Fruit fly (Drosophila melanogaster): Measurements from ENCODE around the gene CG1571.

CG1571 gene

DNA sequence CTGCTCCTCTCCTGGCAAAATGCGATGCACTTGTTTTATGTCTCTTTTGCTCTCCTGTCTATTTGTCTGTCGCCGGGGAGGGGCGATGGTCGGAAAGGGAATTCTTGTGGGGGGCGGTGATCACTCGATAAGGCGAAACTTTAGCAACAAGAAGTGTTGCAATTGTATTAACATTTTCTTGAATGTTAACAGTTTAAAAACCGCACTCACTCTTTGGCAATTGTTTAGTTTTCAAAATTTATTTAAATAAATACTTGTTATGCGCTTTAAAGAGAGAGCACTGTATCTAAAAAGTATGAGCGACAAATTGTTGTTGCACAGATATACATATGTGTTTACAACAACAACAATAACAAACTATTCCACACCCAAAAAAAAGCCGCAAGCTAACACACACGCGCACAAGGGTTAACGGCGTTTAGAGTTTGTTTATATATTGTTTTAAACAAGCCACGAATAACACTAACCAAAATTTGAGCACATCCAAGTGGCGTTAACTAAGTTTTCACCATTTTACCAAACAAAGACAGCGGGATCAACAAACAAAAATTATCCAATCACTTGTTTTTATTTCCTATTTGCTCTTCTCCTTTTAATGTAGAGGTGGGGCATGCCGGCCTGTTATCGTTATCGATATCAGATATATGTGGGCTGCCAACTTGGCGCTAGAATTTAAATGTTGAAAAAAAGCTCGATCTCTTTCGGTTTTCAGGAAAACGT lies 26.0 kb downstream of the CG1571 start, which contains the start of gene CG2258 (continued):
- TF ChIP-seq CG17912 (GFP tag; optimal IDR thresholded peaks at IDR 0.05) (peak; percentile 22), CG10565 (GFP tag; optimal IDR thresholded peaks at IDR 0.05) (no peak), CG7928 (GFP tag; optimal IDR thresholded peaks at IDR 0.05) (peak; percentile 53), stwl (tag; optimal IDR thresholded peaks at IDR 0.05) (peak; percentile 40), CG5180 (GFP tag; optimal IDR thresholded peaks at IDR 0.05) (peak; percentile 64), CG18599 (GFP tag; optimal IDR thresholded peaks at IDR 0.05) (peak; percentile 86), nerfin-2 (GFP tag; IDR thresholded peaks at IDR 0.05; ENCODE audit: partially characterized antibody) (no peak), CkIIα-i1 (GFP tag; IDR thresholded peaks at IDR 0.05) (peak; percentile 22; the same call in 1 of the 2 replicates), CG8388 (GFP tag; optimal IDR thresholded peaks at IDR 0.05) (peak; percentile 87), pb (GFP tag; optimal IDR thresholded peaks at IDR 0.05) (peak; percentile 38), CG15514 (GFP tag; optimal IDR thresholded peaks at IDR 0.05) (peak; percentile 85), aop (GFP tag; IDR thresholded peaks at IDR 0.05) (0 out of 2 replicates have a peak, but pooled peaks have one; percentile 34), Myb (GFP tag; optimal IDR thresholded peaks at IDR 0.05) (peak; percentile 30), NFAT (GFP tag; IDR thresholded peaks at IDR 0.05) (peak; percentile 75), CG15696 (tag; optimal IDR thresholded peaks at IDR 0.05) (peak; percentile 51), crc (GFP tag; optimal IDR thresholded peaks at IDR 0.05) (no peak), Ets65A (GFP tag) (peak; percentile 98), Dll (GFP tag; IDR thresholded peaks at IDR 0.05; ENCODE audit: partially characterized antibody) (no peak), cato (GFP tag; optimal IDR thresholded peaks at IDR 0.05; ENCODE audit: borderline replicate concordance) (peak; percentile 62), Sox102F (GFP tag; optimal IDR thresholded peaks at IDR 0.05) (peak; percentile 94), Bgb (GFP tag; IDR thresholded peaks at IDR 0.05; ENCODE audit: partially characterized antibody) (no peak; the same call in 1 of the 2 replicates)

DNA sequence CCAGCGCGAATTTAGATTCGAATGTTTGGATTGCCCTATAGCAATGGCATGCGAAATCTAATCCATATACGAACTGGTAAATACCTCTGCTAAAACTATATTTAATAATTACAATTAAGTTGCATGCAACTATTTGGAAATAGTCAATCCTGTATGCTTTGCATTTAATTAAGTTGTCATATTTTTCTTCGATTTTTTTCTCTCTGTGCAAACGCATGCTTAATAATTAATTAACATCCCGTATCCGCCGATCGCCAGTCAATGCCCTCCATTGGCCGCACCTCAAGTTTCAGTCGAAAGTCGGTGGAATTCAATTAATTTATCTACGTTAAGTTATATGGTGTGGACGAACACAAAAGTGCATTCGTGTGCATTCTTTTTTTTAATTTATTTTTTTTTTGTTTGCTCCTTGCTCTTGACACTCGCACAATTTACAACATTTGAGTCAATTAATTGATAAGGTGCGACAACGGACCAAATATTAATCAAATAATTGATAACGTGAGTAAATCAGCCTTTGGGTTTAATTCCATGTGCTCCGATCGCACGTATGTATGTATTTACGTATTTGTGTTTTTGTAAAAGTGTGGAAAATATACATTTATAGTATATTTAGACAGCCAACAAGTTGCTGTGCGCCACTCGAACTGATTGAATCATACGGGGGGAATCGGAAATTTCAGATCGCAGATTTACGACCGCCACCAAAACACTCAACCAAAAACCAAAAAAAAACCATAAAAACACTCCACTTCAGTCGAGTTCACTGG lies 30.8 kb downstream of the CG1571 start:
- peak; percentile 31 for TF ChIP-seq kah (GFP tag; optimal IDR thresholded peaks at IDR 0.05)
- TF ChIP-seq sens (GFP tag), result peak; percentile 67
- TF ChIP-seq pum (GFP tag; optimal IDR thresholded peaks at IDR 0.05), result no peak
- no peak for TF ChIP-seq unc-4 (GFP tag; IDR thresholded peaks at IDR 0.05; ENCODE audit: partially characterized antibody)
- TF ChIP-seq CG14050 (GFP tag; IDR thresholded peaks at IDR 0.05), result no peak
- peak; percentile 67 for TF ChIP-seq CG5180 (GFP tag; optimal IDR thresholded peaks at IDR 0.05)
- peak; percentile 80 for TF ChIP-seq z (GFP tag; IDR thresholded peaks at IDR 0.05)
- no peak for TF ChIP-seq Oli (tag; optimal IDR thresholded peaks at IDR 0.05)
- TF ChIP-seq bsh (GFP tag; optimal IDR thresholded peaks at IDR 0.05), result peak in 1 of 2 experiments; percentile 9
- peak; percentile 32 for TF ChIP-seq Med (GFP tag)
- no peak for TF ChIP-seq CG7372 (GFP tag; IDR thresholded peaks at IDR 0.05)
- no peak for TF ChIP-seq tna (GFP tag; IDR thresholded peaks at IDR 0.05; ENCODE audit: partially characterized antibody)
- TF ChIP-seq Hr78 (GFP tag; optimal IDR thresholded peaks at IDR 0.05), result peak in 1 of 2 experiments; percentile 53
- peak; percentile 70 for TF ChIP-seq CG34376 (GFP tag; optimal IDR thresholded peaks at IDR 0.05)
- TF ChIP-seq pzg (GFP tag; optimal IDR thresholded peaks at IDR 0.05), result no peak
- TF ChIP-seq sim (GFP tag; IDR thresholded peaks at IDR 0.05), result no peak
- TF ChIP-seq CG7745 (tag; optimal IDR thresholded peaks at IDR 0.05), result peak; percentile 95
- TF ChIP-seq chinmo (GFP tag; IDR thresholded peaks at IDR 0.05; ENCODE audit: partially characterized antibody), result 0 out of 4 replicates have a peak, but pooled peaks have one; percentile 14
- no peak for TF ChIP-seq CG17612 (GFP tag; IDR thresholded peaks at IDR 0.05)
- TF ChIP-seq sug (tag; optimal IDR thresholded peaks at IDR 0.05), result peak; percentile 79
- TF ChIP-seq Deaf1 (tag; optimal IDR thresholded peaks at IDR 0.05), result peak; percentile 14
- peak; percentile 0 for TF ChIP-seq fd64A (GFP tag; optimal IDR thresholded peaks at IDR 0.05)
- no peak for TF ChIP-seq CG12104 (GFP tag; optimal IDR thresholded peaks at IDR 0.05)
- TF ChIP-seq CG1024 (GFP tag; IDR thresholded peaks at IDR 0.05), result no peak
- TF ChIP-seq CG10959 (GFP tag; IDR thresholded peaks at IDR 0.05), result no peak
- TF ChIP-seq CG6813 (GFP tag; optimal IDR thresholded peaks at IDR 0.05), result peak; percentile 37
